Worm (Caenorhabditis elegans) whole organism, young adult: ENCODE measurements around the gene ZK402.2.
A peak's percentile ranks its signal among the peaks of the same experiment; 100 is the strongest.
"Not testable (repeated sequence)": the region's sequence is repeated elsewhere in the genome, so short reads cannot be mapped to it uniquely, and the experiment has no call there.

Experiments
- B0019.2 ChIP-seq: fragments of 200-800 bp; sonication (Bioruptor generic); conservative IDR thresholded peaks from 2 replicates; pipeline ENCODE4 v1.3.6; 2022; ENCODE audit warnings: missing genetic modification reagents, missing genetic modification characterization, missing compliant biosample characterization
- D2030.7 ChIP-seq: fragments of 200-800 bp; sonication (Bioruptor generic); IDR thresholded peaks from 2 replicates; pipeline ENCODE4 v1.3.6; 2022; ENCODE audit warnings: missing genetic modification reagents, missing genetic modification characterization, missing compliant biosample characterization
- F10E7.11 ChIP-seq: sonication (generic microtip); optimal IDR thresholded peaks from 2 replicates; lab custom pipeline; 2017; ENCODE audit warnings: mild to moderate bottlenecking, missing genetic modification characterization, moderate library complexity, missing compliant biosample characterization
- F33H1.4 ChIP-seq: fragments of 200-800 bp; sonication (Bioruptor generic); IDR thresholded peaks from 2 replicates; pipeline ENCODE4 v1.3.6; 2022; ENCODE audit warnings: missing genetic modification reagents, missing genetic modification characterization, missing compliant biosample characterization
- F37B4.10 ChIP-seq: fragments of 200-800 bp; sonication (Bioruptor generic); IDR thresholded peaks from 2 replicates; pipeline ENCODE4 v1.3.6; 2022; ENCODE audit warnings: missing genetic modification characterization, missing compliant biosample characterization
- K11D2.4 ChIP-seq: fragments of 200-800 bp; sonication (Bioruptor generic); IDR thresholded peaks from 2 replicates; pipeline ENCODE4 v1.3.6; 2022; ENCODE audit warnings: missing genetic modification reagents, missing genetic modification characterization, missing compliant biosample characterization
- Y53G8AR.9 ChIP-seq: fragments of 200-800 bp; sonication (Bioruptor generic); conservative IDR thresholded peaks from 2 replicates; pipeline ENCODE4 v1.3.6; 2022; ENCODE audit warnings: missing genetic modification reagents, missing genetic modification characterization, missing compliant biosample characterization
- Y56A3A.18 ChIP-seq: fragments of 200-800 bp; sonication (Bioruptor generic); IDR thresholded peaks from 2 replicates; pipeline ENCODE4 v1.3.6; 2022; ENCODE audit warnings: missing genetic modification reagents, missing genetic modification characterization, missing compliant biosample characterization
- Y67H2A.10 ChIP-seq: fragments of 200-800 bp; sonication (Bioruptor generic); conservative IDR thresholded peaks from 2 replicates; pipeline ENCODE4 v1.3.6; 2022; ENCODE audit warnings: missing genetic modification reagents, missing genetic modification characterization, missing compliant biosample characterization
- Y79H2A.3 ChIP-seq: fragments of 200-800 bp; sonication (Bioruptor generic); conservative IDR thresholded peaks from 2 replicates; pipeline ENCODE4 v1.3.6; 2022; ENCODE audit warnings: missing genetic modification reagents, missing genetic modification characterization, missing compliant biosample characterization
- Y95B8A.8 ChIP-seq: fragments of 200-800 bp; sonication (Bioruptor generic); IDR thresholded peaks from 2 replicates; pipeline ENCODE4 v1.3.6; 2022; ENCODE audit warnings: missing genetic modification reagents, missing genetic modification characterization, missing compliant biosample characterization
- ama-1 ChIP-seq, 3 experiments: fragments of 150-350 bp in 1 of 3; sonication (generic microtip) in 2 of 3; optimal IDR thresholded peaks; 2 replicates each; lab custom pipeline; 2014 to 2018; ENCODE audit warnings: missing biosample characterization in 2 of 3, missing genetic modification characterization in 2 of 3, missing genetic modification reagents in 2 of 3
- aptf-2 ChIP-seq: fragments of 200-800 bp; sonication (Bioruptor generic); conservative IDR thresholded peaks from 2 replicates; pipeline ENCODE4 v1.3.6; 2022; ENCODE audit warnings: missing genetic modification reagents, missing genetic modification characterization, missing compliant biosample characterization
- attf-3 ChIP-seq: fragments of 200-800 bp; sonication (Bioruptor generic); conservative IDR thresholded peaks from 2 replicates; pipeline ENCODE4 v1.3.6; 2022; ENCODE audit warnings: missing genetic modification reagents, missing genetic modification characterization, missing compliant biosample characterization
- attf-6 ChIP-seq: fragments of 200-800 bp; sonication (Bioruptor generic); IDR thresholded peaks from 2 replicates; pipeline ENCODE4 v1.3.6; 2022; ENCODE audit warnings: missing genetic modification reagents, missing genetic modification characterization, missing compliant biosample characterization
- cebp-1 ChIP-seq, 2 experiments: fragments of 200-800 bp in 1 of 2; sonication (Bioruptor generic) in 1 of 2; sonication (generic microtip) in 1 of 2; IDR thresholded peaks in 1 of 2; optimal IDR thresholded peaks in 1 of 2; 2 replicates each; pipeline versions ENCODE4 v1.3.6 to Lab custom; 2017 to 2022; ENCODE audit warnings: missing compliant biosample characterization in 2 of 2, missing genetic modification characterization in 2 of 2, mild to moderate bottlenecking in 1 of 2, missing genetic modification reagents in 1 of 2, moderate library complexity in 1 of 2
- ceh-100 ChIP-seq: fragments of 200-800 bp; sonication (Bioruptor generic); IDR thresholded peaks from 2 replicates; pipeline ENCODE4 v1.3.6; 2022; ENCODE audit warnings: missing genetic modification reagents, missing genetic modification characterization, missing compliant biosample characterization
- ceh-40 ChIP-seq: fragments of 200-800 bp; sonication (Bioruptor generic); IDR thresholded peaks from 2 replicates; pipeline ENCODE4 v1.3.6; 2022; ENCODE audit warnings: missing genetic modification characterization, missing compliant biosample characterization
- ceh-58 ChIP-seq: fragments of 200-800 bp; sonication (Bioruptor generic); IDR thresholded peaks from 2 replicates; pipeline ENCODE4 v1.3.6; 2022; ENCODE audit warnings: missing genetic modification characterization, missing compliant biosample characterization
- ceh-91 ChIP-seq: fragments of 200-800 bp; sonication (Bioruptor generic); IDR thresholded peaks from 2 replicates; pipeline ENCODE4 v1.3.6; 2022; ENCODE audit warnings: missing genetic modification reagents, missing genetic modification characterization, missing compliant biosample characterization
- dox-1 ChIP-seq: fragments of 200-800 bp; sonication (Bioruptor generic); IDR thresholded peaks from 2 replicates; pipeline ENCODE4 v1.3.6; 2022; ENCODE audit warnings: missing genetic modification reagents, missing genetic modification characterization, missing compliant biosample characterization
- egl-44 ChIP-seq: fragments of 200-800 bp; sonication (Bioruptor generic); IDR thresholded peaks from 2 replicates; pipeline ENCODE4 v1.3.6; 2022; ENCODE audit warnings: missing genetic modification reagents, missing genetic modification characterization, missing compliant biosample characterization
- egrh-3 ChIP-seq: fragments of 200-800 bp; sonication (Bioruptor generic); IDR thresholded peaks from 2 replicates; pipeline ENCODE4 v1.3.6; 2022; ENCODE audit warnings: missing genetic modification reagents, missing genetic modification characterization, missing compliant biosample characterization
- ekl-4 ChIP-seq: fragments of 200-800 bp; sonication (Bioruptor generic); IDR thresholded peaks from 2 replicates; pipeline ENCODE4 v1.3.6; 2022; ENCODE audit warnings: missing genetic modification reagents, missing genetic modification characterization, missing compliant biosample characterization
- hmg-1.2 ChIP-seq: fragments of 200-800 bp; sonication (Bioruptor generic); IDR thresholded peaks from 2 replicates; pipeline ENCODE4 v1.3.6; 2022; ENCODE audit warnings: missing genetic modification reagents, missing genetic modification characterization, missing compliant biosample characterization
- hmg-20 ChIP-seq: fragments of 200-800 bp; sonication (Bioruptor generic); IDR thresholded peaks from 2 replicates; pipeline ENCODE4 v1.3.6; 2022; ENCODE audit warnings: missing genetic modification reagents, missing genetic modification characterization, missing compliant biosample characterization
- hsf-1 ChIP-seq: fragments of 200-800 bp; sonication (Bioruptor generic); IDR thresholded peaks from 2 replicates; pipeline ENCODE4 v1.3.6; 2022; ENCODE audit warnings: missing genetic modification reagents, missing genetic modification characterization, missing compliant biosample characterization
- lag-1 ChIP-seq: fragments of 200-800 bp; sonication (Bioruptor generic); IDR thresholded peaks from 2 replicates; pipeline ENCODE4 v1.3.6; 2022; ENCODE audit warnings: missing genetic modification reagents, missing genetic modification characterization, missing compliant biosample characterization
- let-526 ChIP-seq: fragments of 200-800 bp; sonication (Bioruptor generic); IDR thresholded peaks from 2 replicates; pipeline ENCODE4 v1.3.6; 2022; ENCODE audit warnings: missing genetic modification reagents, missing genetic modification characterization, missing compliant biosample characterization
- lin-26 ChIP-seq: fragments of 200-800 bp; sonication (Bioruptor generic); IDR thresholded peaks from 2 replicates; pipeline ENCODE4 v1.3.6; 2022; ENCODE audit warnings: missing genetic modification reagents, missing genetic modification characterization, missing compliant biosample characterization
- lir-1 ChIP-seq: fragments of 200-800 bp; sonication (Bioruptor generic); conservative IDR thresholded peaks from 2 replicates; pipeline ENCODE4 v1.3.6; 2022; ENCODE audit warnings: missing genetic modification reagents, missing genetic modification characterization, missing compliant biosample characterization
- madf-10 ChIP-seq: sonication (generic microtip); optimal IDR thresholded peaks from 2 replicates; lab custom pipeline; 2016; ENCODE audit warnings: mild to moderate bottlenecking, missing genetic modification characterization, missing compliant biosample characterization
- madf-3 ChIP-seq: fragments of 200-800 bp; sonication (Bioruptor generic); IDR thresholded peaks from 2 replicates; pipeline ENCODE4 v1.3.6; 2022; ENCODE audit warnings: missing genetic modification reagents, missing genetic modification characterization, missing compliant biosample characterization
- madf-6 ChIP-seq: fragments of 200-800 bp; sonication (Bioruptor generic); IDR thresholded peaks from 2 replicates; pipeline ENCODE4 v1.3.6; 2022; ENCODE audit warnings: missing genetic modification reagents, missing genetic modification characterization, missing compliant biosample characterization
- madf-8 ChIP-seq: fragments of 200-800 bp; sonication (Bioruptor generic); conservative IDR thresholded peaks from 2 replicates; pipeline ENCODE4 v1.3.6; 2022; ENCODE audit warnings: missing genetic modification reagents, missing genetic modification characterization, missing compliant biosample characterization
- mcd-1 ChIP-seq: fragments of 200-800 bp; sonication (Bioruptor generic); IDR thresholded peaks from 2 replicates; pipeline ENCODE4 v1.3.6; 2022; ENCODE audit warnings: missing genetic modification reagents, missing genetic modification characterization, missing compliant biosample characterization
- nfya-2 ChIP-seq: fragments of 200-800 bp; sonication (Bioruptor generic); IDR thresholded peaks from 2 replicates; pipeline ENCODE4 v1.3.6; 2022; ENCODE audit warnings: missing genetic modification reagents, missing genetic modification characterization, missing compliant biosample characterization
- nhr-120 ChIP-seq: fragments of 200-800 bp; sonication (Bioruptor generic); IDR thresholded peaks from 2 replicates; pipeline ENCODE4 v1.3.6; 2022; ENCODE audit warnings: missing genetic modification characterization, missing compliant biosample characterization
- pbrm-1 ChIP-seq: fragments of 200-800 bp; sonication (Bioruptor generic); IDR thresholded peaks from 2 replicates; pipeline ENCODE4 v1.3.6; 2022; ENCODE audit warnings: missing genetic modification reagents, missing genetic modification characterization, missing compliant biosample characterization
- rcor-1 ChIP-seq: fragments of 200-800 bp; sonication (Bioruptor generic); IDR thresholded peaks from 2 replicates; pipeline ENCODE4 v1.3.6; 2022; ENCODE audit warnings: missing genetic modification reagents, missing genetic modification characterization, missing compliant biosample characterization
- snpc-4 ChIP-seq, 5 experiments: fragments of 150-350 bp in 1 of 5; sonication (generic microtip) in 4 of 5; optimal IDR thresholded peaks; 2 replicates each; lab custom pipeline; 2014 to 2018; ENCODE audit warnings: missing genetic modification characterization in 5 of 5, missing biosample characterization in 3 of 5, antibody characterized with exemption in 2 of 5, mild to moderate bottlenecking in 2 of 5, missing compliant biosample characterization in 2 of 5, missing genotype in 2 of 5, moderate library complexity in 2 of 5, missing genetic modification reagents in 1 of 5
- sptf-2 ChIP-seq: fragments of 200-800 bp; sonication (Bioruptor generic); optimal IDR thresholded peaks from 2 replicates; lab custom pipeline; 2018; ENCODE audit warnings: mild to moderate bottlenecking, missing genetic modification characterization, missing compliant biosample characterization
- zfh-2 ChIP-seq: fragments of 200-800 bp; sonication (Bioruptor generic); conservative IDR thresholded peaks from 2 replicates; pipeline ENCODE4 v1.3.6; 2022; ENCODE audit warnings: missing genetic modification reagents, missing genetic modification characterization, missing compliant biosample characterization
- ztf-25 ChIP-seq: fragments of 200-800 bp; sonication (Bioruptor generic); IDR thresholded peaks from 2 replicates; pipeline ENCODE4 v1.3.6; 2022; ENCODE audit warnings: missing genetic modification reagents, missing genetic modification characterization, missing compliant biosample characterization
- ztf-6 ChIP-seq: fragments of 200-800 bp; sonication (Bioruptor generic); IDR thresholded peaks from 2 replicates; pipeline ENCODE4 v1.3.6; 2022; ENCODE audit warnings: missing genetic modification reagents, missing genetic modification characterization, missing compliant biosample characterization

ZK402.2 gene

DNA sequence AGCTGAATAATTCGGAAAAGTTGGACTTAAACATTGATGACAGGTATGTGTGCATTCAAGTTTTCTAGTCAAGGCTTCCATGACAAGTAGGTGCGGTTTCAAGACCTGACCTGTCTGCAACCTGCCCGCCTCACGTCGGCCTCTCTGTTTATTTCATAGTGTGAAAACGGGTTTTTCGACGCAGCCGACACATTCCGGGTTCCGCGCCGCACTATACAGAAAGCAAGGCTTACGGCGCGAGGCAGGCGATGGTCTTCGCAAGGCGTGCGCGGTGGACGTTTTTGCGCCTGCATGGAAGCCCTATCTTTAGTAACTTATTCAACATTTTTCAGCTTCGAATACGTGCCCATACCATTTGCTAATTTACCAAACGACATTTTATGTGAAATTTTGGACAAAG lies 31.1 kb upstream of the ZK402.2 start:
- TF ChIP-seq ama-1 (optimal IDR thresholded peaks at IDR 0.05; lab: Kevin White, UChicago) = no peak
- no peak for TF ChIP-seq ama-1 (GFP tag; optimal IDR thresholded peaks at IDR 0.05; lab: Kevin White, UChicago)
- TF ChIP-seq F10E7.11 (tag; lab: Kevin White, UChicago) = no peak
- TF ChIP-seq lir-1 (GFP tag; lab: Robert Waterston, UW) = no peak
- TF ChIP-seq pbrm-1 (GFP tag; lab: Robert Waterston, UW) = no peak
- peak; percentile 29; the same call in 1 of the 2 replicates for TF ChIP-seq hmg-1.2
- TF ChIP-seq sptf-2 (GFP tag; lab: Kevin White, UChicago) = no peak
- no peak for TF ChIP-seq snpc-4 (GFP tag; optimal IDR thresholded peaks at IDR 0.05; lab: Kevin White, UChicago)
- TF ChIP-seq snpc-4 (tag; optimal IDR thresholded peaks at IDR 0.05; lab: Kevin White, UChicago) = peak in 2 of 4 experiments; percentile 83 to 89
- no peak for TF ChIP-seq egrh-3 (GFP tag; lab: Robert Waterston, UW)
- TF ChIP-seq attf-6 (GFP tag; lab: Robert Waterston, UW) = no peak
- peak; percentile 63 for TF ChIP-seq zfh-2 (GFP tag; lab: Robert Waterston, UW)
- TF ChIP-seq madf-10 = no peak

DNA sequence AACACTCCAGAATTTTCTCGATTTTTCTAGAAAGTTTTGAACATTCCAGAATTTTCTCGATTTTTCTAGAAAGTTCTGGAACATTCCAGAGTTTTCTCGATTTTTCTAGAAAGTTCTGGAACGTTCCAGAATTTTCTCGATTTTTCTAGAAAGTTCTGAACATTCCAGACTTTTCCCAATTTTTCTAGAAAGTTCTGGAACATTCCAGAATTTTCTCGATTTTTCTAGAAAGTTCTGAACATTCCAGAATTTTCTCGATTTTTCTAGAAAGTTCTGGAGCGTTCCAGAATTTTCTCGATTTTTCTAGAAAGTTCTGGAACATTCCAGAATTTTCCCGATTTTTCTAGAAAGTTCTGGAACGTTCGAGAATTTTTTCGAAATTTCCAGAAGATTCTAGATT lies 28.5 kb upstream of the ZK402.2 start:
- TF ChIP-seq lag-1 (GFP tag; lab: Robert Waterston, UW) (peak; percentile 93), dox-1 (GFP tag; lab: Robert Waterston, UW) (peak; percentile 100), ceh-91 (GFP tag; lab: Robert Waterston, UW) (peak; percentile 85), nhr-120 (GFP tag; lab: Robert Waterston, UW) (peak; percentile 94; the same call in 1 of the 2 replicates), egl-44 (GFP tag; lab: Robert Waterston, UW) (peak; percentile 98), madf-6 (GFP tag; lab: Robert Waterston, UW) (peak; percentile 91), Y95B8A.8 (peak; percentile 99), ztf-6 (GFP tag; lab: Robert Waterston, UW) (peak; percentile 97), egrh-3 (GFP tag; lab: Robert Waterston, UW) (peak; percentile 96), D2030.7 (GFP tag; lab: Robert Waterston, UW) (peak; percentile 99), mcd-1 (GFP tag; lab: Robert Waterston, UW) (peak; percentile 61), let-526 (GFP tag; lab: Robert Waterston, UW) (peak; percentile 100), F37B4.10 (GFP tag; lab: Robert Waterston, UW) (peak; percentile 95; the same call in 1 of the 2 replicates), ekl-4 (GFP tag; lab: Robert Waterston, UW) (peak; percentile 98), madf-8 (GFP tag; lab: Robert Waterston, UW) (peak; percentile 70), lin-26 (GFP tag; lab: Robert Waterston, UW) (peak; percentile 84), ceh-40 (GFP tag; lab: Robert Waterston, UW) (peak; percentile 97), rcor-1 (GFP tag; lab: Robert Waterston, UW) (peak; percentile 99), ceh-100 (peak; percentile 89), F33H1.4 (GFP tag; lab: Robert Waterston, UW) (peak; percentile 72), K11D2.4 (peak; percentile 75), Y56A3A.18 (GFP tag; lab: Robert Waterston, UW) (peak; percentile 99), Y53G8AR.9 (GFP tag; lab: Robert Waterston, UW) (peak; percentile 95), pbrm-1 (GFP tag; lab: Robert Waterston, UW) (peak; percentile 96), aptf-2 (GFP tag; lab: Robert Waterston, UW) (peak; percentile 91), madf-3 (GFP tag; lab: Robert Waterston, UW) (peak; percentile 97), cebp-1 (GFP tag; IDR thresholded peaks at IDR 0.05; lab: Robert Waterston, UW) (peak; percentile 91), hsf-1 (GFP tag; lab: Robert Waterston, UW) (peak; percentile 100), attf-6 (GFP tag; lab: Robert Waterston, UW) (peak; percentile 99), ztf-25 (GFP tag; lab: Robert Waterston, UW) (peak; percentile 97), Y67H2A.10 (GFP tag; lab: Robert Waterston, UW) (peak; percentile 94), Y79H2A.3 (peak; percentile 99), B0019.2 (GFP tag; lab: Robert Waterston, UW) (peak; percentile 98), attf-3 (GFP tag; lab: Robert Waterston, UW) (peak; percentile 63), hmg-20 (GFP tag; lab: Robert Waterston, UW) (peak; percentile 31; the same call in 1 of the 2 replicates), ceh-58 (GFP tag; lab: Robert Waterston, UW) (peak; percentile 98), nfya-2 (GFP tag; lab: Robert Waterston, UW) (peak; percentile 95)
- not testable (repeated sequence) for TF ChIP-seq cebp-1 (tag; optimal IDR thresholded peaks at IDR 0.05; lab: Kevin White, UChicago)
